Worm (Caenorhabditis elegans) whole organism, L3 larva: ENCODE results near the gene ZK1320.2.

Experiments
- aly-2 ChIP-seq: fragments of 150-350 bp; optimal IDR thresholded peaks from 2 replicates; lab custom pipeline; 2014; ENCODE audit warnings: missing biosample characterization, missing genetic modification characterization
- egl-27 ChIP-seq: sonication (generic microtip); optimal IDR thresholded peaks from 4 replicates; lab custom pipeline; 2017; ENCODE audit warnings: missing biosample characterization, missing genetic modification reagents, missing genetic modification characterization
- jun-1 ChIP-seq: fragments of 150-350 bp; optimal IDR thresholded peaks from 2 replicates; lab custom pipeline; 2014; ENCODE audit warnings: missing biosample characterization, missing genetic modification reagents, missing genetic modification characterization
- lin-15B ChIP-seq: fragments of 150-350 bp; optimal IDR thresholded peaks from 2 replicates; lab custom pipeline; 2014; ENCODE audit warnings: missing biosample characterization, missing genetic modification characterization
- snpc-4 ChIP-seq: fragments of 150-350 bp; optimal IDR thresholded peaks from 2 replicates; lab custom pipeline; 2014; ENCODE audit warnings: missing biosample characterization, missing genetic modification characterization
- unc-39 ChIP-seq: sonication (generic microtip); optimal IDR thresholded peaks from 4 replicates; lab custom pipeline; 2017; ENCODE audit warnings: missing biosample characterization, missing genetic modification characterization
- ztf-11 ChIP-seq: fragments of 150-350 bp; optimal IDR thresholded peaks from 2 replicates; lab custom pipeline; 2014; ENCODE audit warnings: missing biosample characterization, missing genetic modification characterization

ce11 chrII:9667382-9667781, 8.6 kb upstream of the ZK1320.2 start, which contains the start of gene ZK1320.11:
- TF ChIP-seq aly-2 (tag; lab: Kevin White, UChicago), result no peak
- TF ChIP-seq snpc-4 (tag; lab: Kevin White, UChicago), result no peak
- no peak for TF ChIP-seq unc-39 (tag; lab: Kevin White, UChicago)
- no peak for TF ChIP-seq lin-15B (tag; lab: Kevin White, UChicago)
- no peak for TF ChIP-seq ztf-11 (tag; lab: Kevin White, UChicago)
- TF ChIP-seq egl-27 (tag; lab: Kevin White, UChicago), result no peak
- TF ChIP-seq jun-1 (tag; lab: Kevin White, UChicago), result no peak
